Worm (Caenorhabditis elegans) whole organism, late embryonic: Measurements from ENCODE around the gene chat-1.

Experiments
- F13H6.1 ChIP-seq: sonication (generic microtip); optimal IDR thresholded peaks from 2 replicates; lab custom pipeline; 2016; ENCODE audit warnings: missing genetic modification characterization, missing compliant biosample characterization
- K02D7.2 ChIP-seq: sonication (generic microtip); optimal IDR thresholded peaks from 2 replicates; lab custom pipeline; 2017; ENCODE audit warnings: mild to moderate bottlenecking, missing genetic modification characterization, missing compliant biosample characterization
- ceh-18 ChIP-seq: sonication (generic microtip); optimal IDR thresholded peaks from 2 replicates; lab custom pipeline; 2016; ENCODE audit warnings: missing genetic modification characterization, missing compliant biosample characterization
- ceh-19 ChIP-seq: fragments of 200-800 bp; sonication (Bioruptor generic); optimal IDR thresholded peaks from 2 replicates; lab custom pipeline; 2018; ENCODE audit warnings: mild to moderate bottlenecking, missing genetic modification characterization, missing compliant biosample characterization
- ceh-45 ChIP-seq: fragments of 200-800 bp; sonication (Bioruptor generic); IDR thresholded peaks from 2 replicates; pipeline ENCODE4 v1.3.6; 2022; ENCODE audit warnings: missing genetic modification reagents, missing genetic modification characterization, missing compliant biosample characterization
- fkh-10 ChIP-seq: fragments of 150-350 bp; optimal IDR thresholded peaks from 2 replicates; lab custom pipeline; 2014; ENCODE audit warnings: missing biosample characterization, missing genetic modification reagents, missing genetic modification characterization
- nhr-232 ChIP-seq: sonication (generic microtip); optimal IDR thresholded peaks from 2 replicates; lab custom pipeline; 2016; ENCODE audit warnings: missing genetic modification characterization, missing compliant biosample characterization
- pax-1 ChIP-seq: fragments of 150-350 bp; optimal IDR thresholded peaks from 2 replicates; lab custom pipeline; 2014; ENCODE audit warnings: missing biosample characterization, missing genetic modification characterization
- sdc-2 ChIP-seq: sonication (generic microtip); optimal IDR thresholded peaks from 2 replicates; lab custom pipeline; 2016; ENCODE audit warnings: missing genotype, missing genetic modification characterization, missing compliant biosample characterization
- ttx-3 ChIP-seq: sonication (generic microtip); optimal IDR thresholded peaks from 2 replicates; lab custom pipeline; 2016; ENCODE audit warnings: missing genetic modification reagents, missing genetic modification characterization, missing compliant biosample characterization

The chat-1 gene

ce11 chrIV:4490148-4490652, 43.1 kb downstream of the chat-1 start, which contains the start of gene ZK180.7:
Gene ZK180.7 (plus strand): TSS chrIV:4490542.
- TF ChIP-seq sdc-2 (tag; lab: Kevin White, UChicago) (no peak), ceh-19 (GFP tag; lab: Kevin White, UChicago) (no peak), ttx-3 (no peak), ceh-45 (no peak), fkh-10 (GFP tag; lab: Kevin White, UChicago) (no peak), nhr-232 (tag; lab: Kevin White, UChicago) (no peak), K02D7.2 (tag; lab: Kevin White, UChicago) (no peak), pax-1 (tag; lab: Kevin White, UChicago) (no peak), F13H6.1 (no peak), ceh-18 (tag; lab: Kevin White, UChicago) (no peak)
